Worm (Caenorhabditis elegans): Measurements from ENCODE around the gene F59E12.15.

The F59E12.15 gene

ce11 chrII:5660155-5660554, 32.0 kb upstream of the F59E12.15 start:
- TF ChIP-seq unc-55 (GFP tag; optimal IDR thresholded peaks at IDR 0.05) (no peak), C34F6.9 (tag; optimal IDR thresholded peaks at IDR 0.05) (no peak), F13H6.1 (tag; optimal IDR thresholded peaks at IDR 0.05) (no peak), nhr-11 (tag; optimal IDR thresholded peaks at IDR 0.05) (no peak), sma-9 (GFP tag; optimal IDR thresholded peaks at IDR 0.05) (no peak), sma-9 (tag; optimal IDR thresholded peaks at IDR 0.05) (no peak), R02D3.7 (tag; optimal IDR thresholded peaks at IDR 0.05) (no peak), ZK546.5 (tag; optimal IDR thresholded peaks at IDR 0.05) (no peak), alr-1 (tag; optimal IDR thresholded peaks at IDR 0.05) (no peak), lin-11 (tag; optimal IDR thresholded peaks at IDR 0.05) (no peak), ztf-1 (GFP tag; conservative IDR thresholded peaks at IDR 0.05) (no peak), elt-1 (tag; optimal IDR thresholded peaks at IDR 0.05) (no peak), fos-1 (tag; optimal IDR thresholded peaks at IDR 0.05) (no peak)

- TF ChIP-seq nhr-6 (tag; optimal IDR thresholded peaks at IDR 0.05) = no peak
- TF ChIP-seq sem-4 (tag; optimal IDR thresholded peaks at IDR 0.05) = no peak
- no peak for TF ChIP-seq dmd-4 (tag; optimal IDR thresholded peaks at IDR 0.05)
- no peak for TF ChIP-seq blmp-1 (tag; optimal IDR thresholded peaks at IDR 0.05; ENCODE audit: insufficient read depth)
- no peak for TF ChIP-seq alr-1 (tag; optimal IDR thresholded peaks at IDR 0.05)
- TF ChIP-seq aly-2 (tag; optimal IDR thresholded peaks at IDR 0.05) = no peak
- TF ChIP-seq crh-2 (tag; optimal IDR thresholded peaks at IDR 0.05) = no peak
- no peak for TF ChIP-seq mbf-1 (tag; optimal IDR thresholded peaks at IDR 0.05)
- TF ChIP-seq ceh-16 (tag; optimal IDR thresholded peaks at IDR 0.05) = no peak
- no peak for TF ChIP-seq elt-1 (tag; optimal IDR thresholded peaks at IDR 0.05)
- TF ChIP-seq sma-3 (GFP tag; optimal IDR thresholded peaks at IDR 0.05) = no peak
- TF ChIP-seq nhr-129 (tag; optimal IDR thresholded peaks at IDR 0.05) = no peak
- TF ChIP-seq ztf-1 (GFP tag; conservative IDR thresholded peaks at IDR 0.05) = no peak
- no peak for TF ChIP-seq nhr-11 (tag; optimal IDR thresholded peaks at IDR 0.05)
- TF ChIP-seq lin-11 (tag; optimal IDR thresholded peaks at IDR 0.05) = no peak
These were observed 31.5 kb upstream of the F59E12.15 start, which contains the start of gene fut-3 for ce11 chrII:5659675-5660074. Gene fut-3 (minus strand): TSS chrII:5659775.

ce11 chrII:5654215-5654614, 26.0 kb upstream of the F59E12.15 start, which contains the start of gene F59E12.1:
Gene F59E12.1 (plus strand): TSS chrII:5654515.
- TF ChIP-seq Y55F3AM.14 (GFP tag; optimal IDR thresholded peaks at IDR 0.05) = no peak
- no peak for TF ChIP-seq lin-13 (GFP tag; optimal IDR thresholded peaks at IDR 0.05)
- no peak for TF ChIP-seq lin-11 (tag; optimal IDR thresholded peaks at IDR 0.05)
- TF ChIP-seq aly-2 (tag; optimal IDR thresholded peaks at IDR 0.05) = no peak
- TF ChIP-seq dmd-4 (tag; optimal IDR thresholded peaks at IDR 0.05) = no peak
- no peak for TF ChIP-seq crh-2 (tag; optimal IDR thresholded peaks at IDR 0.05)
- TF ChIP-seq nhr-10 (tag; optimal IDR thresholded peaks at IDR 0.05) = no peak
- TF ChIP-seq ztf-4 (tag; optimal IDR thresholded peaks at IDR 0.05) = no peak
- no peak for TF ChIP-seq blmp-1 (tag; optimal IDR thresholded peaks at IDR 0.05; ENCODE audit: insufficient read depth)
- no peak for TF ChIP-seq nhr-23 (tag; optimal IDR thresholded peaks at IDR 0.05)
- no peak for TF ChIP-seq sma-9 (GFP tag; optimal IDR thresholded peaks at IDR 0.05)
- TF ChIP-seq sma-9 (tag; optimal IDR thresholded peaks at IDR 0.05) = no peak
- TF ChIP-seq sma-3 (GFP tag; optimal IDR thresholded peaks at IDR 0.05) = no peak
- no peak for TF ChIP-seq unc-39 (tag; optimal IDR thresholded peaks at IDR 0.05)
- no peak for TF ChIP-seq lin-39 (tag; optimal IDR thresholded peaks at IDR 0.05)
- no peak for TF ChIP-seq R02D3.7 (tag; optimal IDR thresholded peaks at IDR 0.05)
- TF ChIP-seq zag-1 (tag; optimal IDR thresholded peaks at IDR 0.05) = no peak
- no peak for TF ChIP-seq nhr-25 (tag; optimal IDR thresholded peaks at IDR 0.05)

DNA sequence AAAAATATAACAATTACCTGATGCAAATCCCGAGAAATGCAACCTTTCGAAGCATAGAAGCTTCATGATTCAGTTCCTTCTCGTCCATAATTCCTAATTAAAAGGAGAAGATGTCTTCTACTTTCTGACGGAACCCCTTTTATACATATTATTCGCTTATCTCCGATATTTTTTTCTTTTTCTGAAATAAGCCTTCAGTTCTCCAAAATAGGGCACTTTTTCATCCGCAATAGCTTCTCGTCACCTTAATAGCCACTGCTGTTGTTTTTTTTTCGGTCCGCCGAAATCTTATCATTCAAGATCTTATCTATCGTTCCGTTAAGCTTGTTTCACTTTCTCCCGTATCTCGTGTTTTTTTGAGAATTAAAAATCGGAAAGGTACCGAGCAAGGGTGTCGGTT, 24.2 kb upstream of the F59E12.15 start, which contains the start of gene bli-2:
Gene bli-2, minus strand, starts transcription at position 101 of the 400 bp plus-strand sequence.
- no peak for TF ChIP-seq F13H6.1 (tag; optimal IDR thresholded peaks at IDR 0.05)
- no peak for TF ChIP-seq unc-55 (GFP tag; optimal IDR thresholded peaks at IDR 0.05)
- TF ChIP-seq snpc-4 (tag; optimal IDR thresholded peaks at IDR 0.05) = no peak
- no peak for TF ChIP-seq nhr-25 (tag; optimal IDR thresholded peaks at IDR 0.05)
- no peak for TF ChIP-seq peb-1 (tag; optimal IDR thresholded peaks at IDR 0.05)
- TF ChIP-seq blmp-1 (tag; optimal IDR thresholded peaks at IDR 0.05; ENCODE audit: insufficient read depth) = no peak
- TF ChIP-seq nhr-6 (tag; optimal IDR thresholded peaks at IDR 0.05) = no peak

ce11 chrII:5651426-5651825, 23.2 kb upstream of the F59E12.15 start:
- TF ChIP-seq nhr-11 (tag; optimal IDR thresholded peaks at IDR 0.05) (no peak), C34F6.9 (tag; optimal IDR thresholded peaks at IDR 0.05) (no peak), F13H6.1 (tag; optimal IDR thresholded peaks at IDR 0.05) (no peak), lin-39 (tag; optimal IDR thresholded peaks at IDR 0.05) (no peak), dmd-4 (tag; optimal IDR thresholded peaks at IDR 0.05) (no peak), peb-1 (tag; optimal IDR thresholded peaks at IDR 0.05) (no peak), sma-9 (GFP tag; optimal IDR thresholded peaks at IDR 0.05) (no peak), sma-9 (tag; optimal IDR thresholded peaks at IDR 0.05) (no peak), nhr-10 (tag; optimal IDR thresholded peaks at IDR 0.05) (no peak), nhr-129 (tag; optimal IDR thresholded peaks at IDR 0.05) (no peak), lsy-2 (tag; optimal IDR thresholded peaks at IDR 0.05) (no peak), blmp-1 (tag; optimal IDR thresholded peaks at IDR 0.05; ENCODE audit: insufficient read depth) (no peak)

All from whole organism, L2 larva.